Worm (Caenorhabditis elegans) whole organism, young adult: ENCODE data around the gene F26A1.1.

Source experiments
- B0261.1 ChIP-seq: sonication (generic microtip); optimal IDR thresholded peaks from 2 replicates; lab custom pipeline; 2016; ENCODE audit warnings: mild to moderate bottlenecking, missing genetic modification characterization, moderate library complexity, missing compliant biosample characterization
- C06A6.2 ChIP-seq: fragments of 200-800 bp; sonication (Bioruptor generic); conservative IDR thresholded peaks from 2 replicates; pipeline ENCODE4 v1.3.6; 2022; ENCODE audit warnings: missing genetic modification characterization, missing compliant biosample characterization
- D2030.7 ChIP-seq: fragments of 200-800 bp; sonication (Bioruptor generic); IDR thresholded peaks from 2 replicates; pipeline ENCODE4 v1.3.6; 2022; ENCODE audit warnings: missing genetic modification reagents, missing genetic modification characterization, missing compliant biosample characterization
- F33H1.4 ChIP-seq: fragments of 200-800 bp; sonication (Bioruptor generic); IDR thresholded peaks from 2 replicates; pipeline ENCODE4 v1.3.6; 2022; ENCODE audit warnings: missing genetic modification reagents, missing genetic modification characterization, missing compliant biosample characterization
- F39B2.1 ChIP-seq: fragments of 200-800 bp; sonication (Bioruptor generic); IDR thresholded peaks from 2 replicates; pipeline ENCODE4 v1.3.6; 2022; ENCODE audit warnings: missing genetic modification reagents, missing genetic modification characterization, missing compliant biosample characterization
- F49E8.2 ChIP-seq: sonication (generic microtip); optimal IDR thresholded peaks from 3 replicates; lab custom pipeline; 2017; ENCODE audit warnings: missing genetic modification characterization, mild to moderate bottlenecking, missing compliant biosample characterization, antibody characterized with exemption, moderate library complexity; ENCODE audit not compliant: insufficient read depth
- F55B11.4 ChIP-seq: sonication (generic microtip); optimal IDR thresholded peaks from 2 replicates; lab custom pipeline; 2016; ENCODE audit warnings: missing compliant biosample characterization, missing genetic modification characterization, borderline replicate concordance; ENCODE audit not compliant: insufficient read depth
- F57A8.1 ChIP-seq: fragments of 200-800 bp; sonication (Bioruptor generic); optimal IDR thresholded peaks from 2 replicates; lab custom pipeline; 2018; ENCODE audit warnings: mild to moderate bottlenecking, missing genetic modification characterization, moderate library complexity, missing compliant biosample characterization
- K11D2.4 ChIP-seq: fragments of 200-800 bp; sonication (Bioruptor generic); IDR thresholded peaks from 2 replicates; pipeline ENCODE4 v1.3.6; 2022; ENCODE audit warnings: missing genetic modification reagents, missing genetic modification characterization, missing compliant biosample characterization
- K12H6.12 ChIP-seq: fragments of 200-800 bp; sonication (Bioruptor generic); optimal IDR thresholded peaks from 2 replicates; lab custom pipeline; 2018; ENCODE audit warnings: mild to moderate bottlenecking, missing genetic modification characterization, missing compliant biosample characterization
- T07F8.4 ChIP-seq: sonication (generic microtip); optimal IDR thresholded peaks from 2 replicates; lab custom pipeline; 2016; ENCODE audit warnings: mild to moderate bottlenecking, missing genetic modification characterization, moderate library complexity, missing compliant biosample characterization
- Y53F4B.3 ChIP-seq: fragments of 200-800 bp; sonication (Bioruptor generic); IDR thresholded peaks from 2 replicates; pipeline ENCODE4 v1.3.6; 2022; ENCODE audit warnings: missing genetic modification reagents, missing genetic modification characterization, missing compliant biosample characterization
- Y67H2A.10 ChIP-seq: fragments of 200-800 bp; sonication (Bioruptor generic); conservative IDR thresholded peaks from 2 replicates; pipeline ENCODE4 v1.3.6; 2022; ENCODE audit warnings: missing genetic modification reagents, missing genetic modification characterization, missing compliant biosample characterization
- Y95B8A.8 ChIP-seq: fragments of 200-800 bp; sonication (Bioruptor generic); IDR thresholded peaks from 2 replicates; pipeline ENCODE4 v1.3.6; 2022; ENCODE audit warnings: missing genetic modification reagents, missing genetic modification characterization, missing compliant biosample characterization
- ZK185.1 ChIP-seq: sonication (generic microtip); optimal IDR thresholded peaks from 2 replicates; lab custom pipeline; 2016; ENCODE audit warnings: mild to moderate bottlenecking, missing genetic modification characterization, missing compliant biosample characterization; ENCODE audit not compliant: poor library complexity, severe bottlenecking
- aptf-2 ChIP-seq: fragments of 200-800 bp; sonication (Bioruptor generic); conservative IDR thresholded peaks from 2 replicates; pipeline ENCODE4 v1.3.6; 2022; ENCODE audit warnings: missing genetic modification reagents, missing genetic modification characterization, missing compliant biosample characterization
- attf-5 ChIP-seq: fragments of 200-800 bp; sonication (Bioruptor generic); optimal IDR thresholded peaks from 2 replicates; lab custom pipeline; 2018; ENCODE audit warnings: mild to moderate bottlenecking, missing genetic modification characterization, missing compliant biosample characterization
- ccch-3 ChIP-seq: fragments of 200-800 bp; sonication (Bioruptor generic); optimal IDR thresholded peaks from 2 replicates; lab custom pipeline; 2018; ENCODE audit warnings: mild to moderate bottlenecking, missing genetic modification characterization, missing compliant biosample characterization
- ceh-91 ChIP-seq: fragments of 200-800 bp; sonication (Bioruptor generic); IDR thresholded peaks from 2 replicates; pipeline ENCODE4 v1.3.6; 2022; ENCODE audit warnings: missing genetic modification reagents, missing genetic modification characterization, missing compliant biosample characterization
- dpff-1 ChIP-seq: sonication (generic microtip); optimal IDR thresholded peaks from 2 replicates; lab custom pipeline; 2017; ENCODE audit warnings: mild to moderate bottlenecking, missing genetic modification characterization, missing compliant biosample characterization
- efl-1 ChIP-seq: fragments of 150-350 bp; optimal IDR thresholded peaks from 2 replicates; lab custom pipeline; 2014; ENCODE audit warnings: missing biosample characterization, missing genetic modification reagents, missing genetic modification characterization
- ekl-4 ChIP-seq: fragments of 200-800 bp; sonication (Bioruptor generic); IDR thresholded peaks from 2 replicates; pipeline ENCODE4 v1.3.6; 2022; ENCODE audit warnings: missing genetic modification reagents, missing genetic modification characterization, missing compliant biosample characterization
- ets-4 ChIP-seq: fragments of 200-800 bp; sonication (Bioruptor generic); optimal IDR thresholded peaks from 2 replicates; lab custom pipeline; 2018; ENCODE audit warnings: mild to moderate bottlenecking, missing genetic modification characterization, missing compliant biosample characterization
- gei-17 ChIP-seq: fragments of 200-800 bp; sonication (Bioruptor generic); optimal IDR thresholded peaks from 2 replicates; lab custom pipeline; 2018; ENCODE audit warnings: mild to moderate bottlenecking, missing genetic modification characterization, missing compliant biosample characterization
- him-1 ChIP-seq: sonication (generic microtip); optimal IDR thresholded peaks from 2 replicates; lab custom pipeline; 2016; ENCODE audit warnings: missing genotype, missing genetic modification reagents, missing genetic modification characterization, missing compliant biosample characterization
- hlh-12 ChIP-seq: sonication (generic microtip); optimal IDR thresholded peaks from 2 replicates; lab custom pipeline; 2016; ENCODE audit warnings: missing genetic modification characterization, missing compliant biosample characterization
- let-526 ChIP-seq: fragments of 200-800 bp; sonication (Bioruptor generic); IDR thresholded peaks from 2 replicates; pipeline ENCODE4 v1.3.6; 2022; ENCODE audit warnings: missing genetic modification reagents, missing genetic modification characterization, missing compliant biosample characterization
- lir-1 ChIP-seq: fragments of 200-800 bp; sonication (Bioruptor generic); conservative IDR thresholded peaks from 2 replicates; pipeline ENCODE4 v1.3.6; 2022; ENCODE audit warnings: missing genetic modification reagents, missing genetic modification characterization, missing compliant biosample characterization
- madf-3 ChIP-seq: fragments of 200-800 bp; sonication (Bioruptor generic); IDR thresholded peaks from 2 replicates; pipeline ENCODE4 v1.3.6; 2022; ENCODE audit warnings: missing genetic modification reagents, missing genetic modification characterization, missing compliant biosample characterization
- madf-6 ChIP-seq: fragments of 200-800 bp; sonication (Bioruptor generic); IDR thresholded peaks from 2 replicates; pipeline ENCODE4 v1.3.6; 2022; ENCODE audit warnings: missing genetic modification reagents, missing genetic modification characterization, missing compliant biosample characterization
- mcd-1 ChIP-seq: fragments of 200-800 bp; sonication (Bioruptor generic); IDR thresholded peaks from 2 replicates; pipeline ENCODE4 v1.3.6; 2022; ENCODE audit warnings: missing genetic modification reagents, missing genetic modification characterization, missing compliant biosample characterization
- mxl-1 ChIP-seq: sonication (generic microtip); optimal IDR thresholded peaks from 2 replicates; lab custom pipeline; 2016; ENCODE audit warnings: missing genetic modification characterization, missing compliant biosample characterization
- nhr-120 ChIP-seq: fragments of 200-800 bp; sonication (Bioruptor generic); IDR thresholded peaks from 2 replicates; pipeline ENCODE4 v1.3.6; 2022; ENCODE audit warnings: missing genetic modification characterization, missing compliant biosample characterization
- nhr-179 ChIP-seq: sonication (generic microtip); optimal IDR thresholded peaks from 2 replicates; lab custom pipeline; 2016; ENCODE audit warnings: mild to moderate bottlenecking, missing genetic modification characterization, missing compliant biosample characterization
- nhr-80 ChIP-seq: sonication (generic microtip); optimal IDR thresholded peaks from 2 replicates; lab custom pipeline; 2016; ENCODE audit warnings: missing genetic modification characterization, missing compliant biosample characterization
- nhr-90 ChIP-seq: sonication (generic microtip); optimal IDR thresholded peaks from 2 replicates; lab custom pipeline; 2016; ENCODE audit warnings: missing genotype, mild to moderate bottlenecking, missing genetic modification characterization, missing compliant biosample characterization
- rcor-1 ChIP-seq: fragments of 200-800 bp; sonication (Bioruptor generic); IDR thresholded peaks from 2 replicates; pipeline ENCODE4 v1.3.6; 2022; ENCODE audit warnings: missing genetic modification reagents, missing genetic modification characterization, missing compliant biosample characterization
- rpc-1 ChIP-seq, 2 experiments: fragments of 150-350 bp in 1 of 2; sonication (generic microtip) in 1 of 2; optimal IDR thresholded peaks; 2 replicates each; lab custom pipeline; 2014 to 2018; ENCODE audit warnings: missing biosample characterization in 1 of 2, missing genetic modification characterization in 1 of 2, missing genetic modification reagents in 1 of 2, missing genotype in 1 of 2
- snpc-3.4 ChIP-seq: sonication (generic microtip); optimal IDR thresholded peaks from 2 replicates; lab custom pipeline; 2017; ENCODE audit warnings: missing genetic modification characterization, mild to moderate bottlenecking, missing compliant biosample characterization, antibody characterized with exemption, moderate library complexity, missing genotype, missing genetic modification reagents
- unc-130 ChIP-seq: sonication (generic microtip); optimal IDR thresholded peaks from 2 replicates; lab custom pipeline; 2016; ENCODE audit warnings: missing genetic modification reagents, missing genetic modification characterization, missing compliant biosample characterization

F26A1.1 gene

DNA sequence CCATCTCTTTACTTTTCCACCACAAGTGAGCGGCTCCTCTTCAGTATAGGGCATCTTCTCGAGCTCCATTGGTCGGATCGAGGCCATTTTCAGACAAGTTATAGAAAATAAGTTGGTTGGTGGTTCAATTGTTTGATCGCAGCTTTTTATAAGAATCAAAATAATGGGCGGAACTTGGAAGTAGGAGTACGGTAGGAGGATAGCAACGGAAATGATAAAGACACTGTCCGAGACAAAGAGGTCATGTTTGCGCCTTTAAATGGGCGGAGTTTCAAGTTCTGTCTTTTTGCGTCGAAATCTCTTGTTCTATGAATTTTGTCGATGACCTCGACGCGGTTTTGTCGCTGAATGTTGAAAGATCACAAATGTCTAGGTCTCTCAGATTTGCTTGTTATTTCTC, 28.2 kb upstream of the F26A1.1 start, which contains the start of gene F26A1.8 (continued):
- TF ChIP-seq Y67H2A.10 (GFP tag; lab: Robert Waterston, UW) (no peak), mcd-1 (GFP tag; lab: Robert Waterston, UW) (no peak), rcor-1 (GFP tag; lab: Robert Waterston, UW) (no peak)
- TF ChIP-seq, all 124 proteins: peak for 0

DNA sequence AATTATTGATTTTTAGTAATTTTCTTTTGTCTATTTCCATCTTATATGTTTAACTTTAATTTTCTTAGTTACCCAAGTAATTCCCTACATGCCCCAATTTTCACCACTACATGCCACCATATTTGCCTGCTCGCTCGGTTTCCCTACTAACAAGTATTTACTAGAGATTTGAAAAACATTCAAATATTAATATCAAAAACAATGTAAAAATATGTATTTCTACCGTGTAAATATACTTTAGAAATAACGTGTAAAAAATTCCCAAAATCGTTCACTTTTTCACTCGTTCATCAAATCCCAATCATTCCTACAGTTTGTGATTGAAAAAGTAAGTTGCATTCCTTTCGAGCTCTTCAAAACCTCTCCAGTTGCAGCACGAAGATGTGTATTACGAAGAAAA, 23.7 kb upstream of the F26A1.1 start, which contains the start of gene F26A1.3:
TSS of gene F26A1.3 (plus strand) at position 301 of the 400 bp plus-strand sequence.
- TF ChIP-seq attf-5 (GFP tag; lab: Kevin White, UChicago) (no peak), dpff-1 (tag; lab: Kevin White, UChicago) (no peak), ekl-4 (no peak), madf-3 (GFP tag; lab: Robert Waterston, UW) (no peak), mcd-1 (GFP tag; lab: Robert Waterston, UW) (no peak), nhr-80 (no peak), B0261.1 (no peak), C06A6.2 (no peak), ets-4 (no peak), aptf-2 (no peak), K11D2.4 (GFP tag; lab: Robert Waterston, UW) (no peak), nhr-90 (no peak)

DNA sequence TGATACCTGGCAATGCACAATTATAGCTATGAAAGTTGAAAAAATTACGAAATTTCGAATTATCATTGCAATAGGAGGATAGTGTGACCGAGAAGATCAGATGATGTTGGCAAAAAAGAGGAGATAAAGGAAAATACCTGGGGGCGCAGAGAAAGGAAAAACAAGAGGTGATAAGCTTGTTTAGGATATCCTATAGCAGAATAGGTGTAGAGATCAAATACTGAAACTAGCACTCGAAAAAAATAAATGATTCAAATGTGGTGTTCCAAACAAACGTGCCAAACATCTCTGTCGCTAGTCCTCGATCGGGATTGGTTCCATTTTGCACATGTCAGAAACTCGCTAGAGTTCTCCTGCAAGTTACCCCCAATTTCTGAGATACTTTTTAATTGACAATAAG, 20.9 kb upstream of the F26A1.1 start, which contains the start of gene F26A1.9:
TSS of gene F26A1.9 (minus strand) at position 101 of the 400 bp plus-strand sequence.
- TF ChIP-seq let-526 (GFP tag; lab: Robert Waterston, UW) (no peak), Y95B8A.8 (no peak), ceh-91 (no peak), F57A8.1 (GFP tag; lab: Kevin White, UChicago) (no peak), C06A6.2 (no peak), Y53F4B.3 (no peak), efl-1 (GFP tag; lab: Kevin White, UChicago) (no peak), ccch-3 (GFP tag; lab: Kevin White, UChicago) (no peak)

DNA sequence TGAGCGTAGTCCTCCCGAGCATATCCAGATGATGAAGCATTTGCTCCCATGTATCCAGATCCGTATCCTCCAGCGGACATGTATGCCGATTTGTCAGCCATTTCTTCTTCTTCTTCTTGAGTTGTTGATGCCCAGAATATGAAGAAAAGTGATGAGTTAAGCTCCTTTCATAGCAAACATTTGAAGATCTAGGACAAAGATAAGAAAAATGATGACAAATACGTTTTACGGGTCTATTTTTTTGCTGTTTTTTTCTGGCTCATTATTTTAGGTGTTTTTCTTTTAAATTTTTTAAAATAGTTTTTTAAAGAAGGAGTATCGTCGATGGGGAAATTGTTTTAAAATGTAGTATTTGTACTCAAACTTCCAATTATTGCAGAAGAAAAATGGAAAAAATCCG, 20.1 kb upstream of the F26A1.1 start, which contains the start of gene nspd-9:
TSS of gene nspd-9 (minus strand) at position 101 of the 400 bp plus-strand sequence.
- TF ChIP-seq gei-17 (no peak), nhr-120 (no peak), D2030.7 (GFP tag; lab: Robert Waterston, UW) (no peak), rpc-1 (optimal IDR thresholded peaks at IDR 0.05; lab: Kevin White, UChicago) (no peak), rpc-1 (tag; optimal IDR thresholded peaks at IDR 0.05; lab: Kevin White, UChicago) (no peak), F49E8.2 (tag; lab: Kevin White, UChicago) (no peak)

DNA sequence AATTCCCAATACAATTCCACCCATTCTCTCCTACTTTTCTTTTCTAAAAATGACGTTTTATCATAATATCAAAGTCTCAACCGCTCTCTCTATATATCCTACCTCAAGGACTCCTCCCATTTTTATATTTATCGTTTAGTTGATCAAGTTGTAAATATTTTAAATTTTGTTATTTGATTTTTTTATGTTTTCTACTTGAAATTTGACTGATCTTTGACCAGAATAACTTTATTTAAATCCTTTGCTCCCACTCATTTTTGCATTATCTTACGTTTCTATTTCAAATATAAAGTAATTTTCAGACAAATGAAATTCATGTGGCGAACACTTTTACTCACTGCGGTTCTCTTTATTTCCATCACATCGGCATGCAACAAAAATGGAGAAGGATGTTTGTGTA, 12.9 kb upstream of the F26A1.1 start, which contains the start of the genes acbp-7 and F26A1.19:
TSS of gene acbp-7 (plus strand) at position 301 of the 400 bp plus-strand sequence.
TSS of gene F26A1.19 (plus strand) at position 303 of the 400 bp plus-strand sequence.
- TF ChIP-seq T07F8.4: no peak
- TF ChIP-seq madf-6 (GFP tag; lab: Robert Waterston, UW): no peak
- no peak for TF ChIP-seq unc-130 (GFP tag; lab: Kevin White, UChicago)
- no peak for TF ChIP-seq nhr-179 (tag; lab: Kevin White, UChicago)
- TF ChIP-seq mxl-1: no peak

DNA sequence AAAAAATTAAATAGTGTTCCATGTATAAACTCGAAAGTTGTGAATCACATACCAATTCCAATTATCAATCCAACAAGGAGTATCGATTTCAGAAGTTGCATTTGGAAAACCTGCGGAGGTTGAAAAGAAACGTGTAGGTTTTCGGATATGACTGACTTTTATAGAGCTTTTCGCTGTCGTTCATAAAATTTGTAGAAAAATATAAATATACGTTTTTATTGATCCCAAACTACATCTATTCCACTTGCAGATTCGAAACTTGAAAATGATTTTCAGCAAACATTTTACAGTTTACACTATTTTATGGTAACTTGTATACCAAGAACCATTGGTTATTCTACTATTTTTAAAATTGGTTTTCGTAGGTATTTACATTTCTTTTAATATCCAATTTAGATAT, 8.1 kb upstream of the F26A1.1 start, which contains the start of gene clec-156:
TSS of gene clec-156 (minus strand) at position 101 of the 400 bp plus-strand sequence.
- TF ChIP-seq snpc-3.4 (tag; lab: Kevin White, UChicago) (no peak), F55B11.4 (no peak), lir-1 (GFP tag; lab: Robert Waterston, UW) (no peak), K12H6.12 (no peak), F39B2.1 (no peak), ZK185.1 (tag; lab: Kevin White, UChicago) (no peak), hlh-12 (tag; lab: Kevin White, UChicago) (no peak), him-1 (tag; lab: Kevin White, UChicago) (no peak), F33H1.4 (GFP tag; lab: Robert Waterston, UW) (no peak)
